Fruit fly (Drosophila melanogaster) whole organism, embryonic: Measurements from ENCODE around the gene CG13667.

Source experiments
- Blimp-1 ChIP-seq: fragments of 200-800 bp; sonication (Bioruptor generic); optimal IDR thresholded peaks from 3 replicates; lab custom pipeline; 2018; ENCODE audit warnings: missing biosample characterization, missing genetic modification characterization, mild to moderate bottlenecking, moderate library complexity, missing genetic modification reagents
- CG10267 ChIP-seq: fragments of 200-800 bp; sonication (Bioruptor generic); optimal IDR thresholded peaks from 2 replicates; lab custom pipeline; 2018; ENCODE audit warnings: missing biosample characterization, mild to moderate bottlenecking, missing genetic modification characterization, moderate library complexity
- CG12391 ChIP-seq: fragments of 200-800 bp; sonication (Bioruptor generic); optimal IDR thresholded peaks from 3 replicates; lab custom pipeline; 2018; ENCODE audit warnings: missing biosample characterization, mild to moderate bottlenecking, missing genetic modification characterization, moderate library complexity
- CG13775 ChIP-seq: fragments of 200-800 bp; sonication (Bioruptor generic); optimal IDR thresholded peaks from 3 replicates; lab custom pipeline; 2017; ENCODE audit warnings: missing biosample characterization, mild to moderate bottlenecking, missing genetic modification characterization
- CG14441 ChIP-seq: fragments of 200-800 bp; sonication (Bioruptor generic); IDR thresholded peaks from 2 replicates; pipeline ENCODE4 v1.3.6; 2022; ENCODE audit warnings: missing biosample characterization, missing genetic modification characterization
- CG16779 ChIP-seq: fragments of 200-800 bp; sonication (Bioruptor generic); IDR thresholded peaks from 2 replicates; pipeline ENCODE4 v1.3.6; 2022; ENCODE audit warnings: missing biosample characterization, missing genetic modification characterization
- CG16813 ChIP-seq: fragments of 200-800 bp; sonication (Bioruptor generic); IDR thresholded peaks from 3 replicates; pipeline ENCODE4 v1.3.6; 2022; ENCODE audit warnings: missing biosample characterization, missing genetic modification characterization; ENCODE audit not compliant: partially characterized antibody
- CG18262 ChIP-seq: fragments of 200-800 bp; optimal IDR thresholded peaks from 3 replicates; lab custom pipeline; 2019; ENCODE audit warnings: missing biosample characterization, mild to moderate bottlenecking, missing genetic modification characterization, moderate library complexity
- CG2129 ChIP-seq: fragments of 200-800 bp; sonication (Bioruptor generic); IDR thresholded peaks from 2 replicates; pipeline ENCODE4 v1.3.6; 2022; ENCODE audit warnings: missing biosample characterization, missing genetic modification characterization; ENCODE audit not compliant: partially characterized antibody
- CG2202 ChIP-seq: fragments of 200-800 bp; sonication (Bioruptor generic); optimal IDR thresholded peaks from 2 replicates; lab custom pipeline; 2018; ENCODE audit warnings: missing biosample characterization, mild to moderate bottlenecking, missing genetic modification characterization
- CG3281 ChIP-seq: fragments of 200-800 bp; sonication (Bioruptor generic); optimal IDR thresholded peaks from 3 replicates; lab custom pipeline; 2017; ENCODE audit warnings: missing biosample characterization, mild to moderate bottlenecking, missing genetic modification characterization
- CG33213 ChIP-seq: fragments of 200-800 bp; sonication (Bioruptor generic); optimal IDR thresholded peaks from 3 replicates; lab custom pipeline; 2016; ENCODE audit warnings: missing biosample characterization, missing genetic modification characterization
- CG3838 ChIP-seq: fragments of 200-800 bp; sonication (Bioruptor generic); optimal IDR thresholded peaks from 3 replicates; lab custom pipeline; 2016; ENCODE audit warnings: missing biosample characterization, missing genetic modification characterization
- CG6683 ChIP-seq: fragments of 200-800 bp; sonication (Bioruptor generic); optimal IDR thresholded peaks from 2 replicates; lab custom pipeline; 2017; ENCODE audit warnings: missing biosample characterization, mild to moderate bottlenecking, missing genetic modification characterization, missing genetic modification reagents
- CG7556 ChIP-seq: fragments of 200-800 bp; sonication (Bioruptor generic); optimal IDR thresholded peaks from 2 replicates; lab custom pipeline; 2017; ENCODE audit warnings: missing biosample characterization, mild to moderate bottlenecking, missing genetic modification characterization
- CG9797 ChIP-seq: fragments of 200-800 bp; sonication (Bioruptor generic); optimal IDR thresholded peaks from 3 replicates; lab custom pipeline; 2018; ENCODE audit warnings: missing biosample characterization, mild to moderate bottlenecking, missing genetic modification characterization
- CTCF ChIP-seq: fragments of 200-800 bp; sonication (Bioruptor generic); optimal IDR thresholded peaks from 2 replicates; lab custom pipeline; 2017; ENCODE audit warnings: missing biosample characterization, mild to moderate bottlenecking, missing genetic modification characterization, moderate library complexity
- Deaf1 ChIP-seq: fragments of 200-800 bp; optimal IDR thresholded peaks from 3 replicates; lab custom pipeline; 2019; ENCODE audit warnings: missing biosample characterization, mild to moderate bottlenecking, missing genetic modification characterization, moderate library complexity
- Dip2 ChIP-seq: fragments of 200-800 bp; sonication (Bioruptor generic); IDR thresholded peaks from 2 replicates; pipeline ENCODE4 v1.3.6; 2022; ENCODE audit warnings: missing biosample characterization, missing genetic modification characterization
- E2f1 ChIP-seq: fragments of 200-800 bp; sonication (Bioruptor generic); IDR thresholded peaks from 2 replicates; pipeline ENCODE4 v1.3.6; 2022; ENCODE audit warnings: missing biosample characterization, missing genetic modification characterization
- Fer1 ChIP-seq: fragments of 200-800 bp; sonication (Bioruptor generic); optimal IDR thresholded peaks from 2 replicates; lab custom pipeline; 2017; ENCODE audit warnings: missing biosample characterization, mild to moderate bottlenecking, missing genetic modification characterization
- H2.0 ChIP-seq: fragments of 200-800 bp; sonication (Bioruptor generic); IDR thresholded peaks from 2 replicates; pipeline ENCODE4 v1.3.6; 2022; ENCODE audit warnings: missing biosample characterization, missing genetic modification characterization
- HHEX ChIP-seq: fragments of 200-800 bp; sonication (Bioruptor generic); optimal IDR thresholded peaks from 3 replicates; lab custom pipeline; 2017; ENCODE audit warnings: missing biosample characterization, mild to moderate bottlenecking, missing genetic modification characterization, missing genetic modification reagents
- HLHmδ ChIP-seq: fragments of 200-800 bp; sonication (Bioruptor generic); optimal IDR thresholded peaks from 2 replicates; lab custom pipeline; 2018; ENCODE audit warnings: missing biosample characterization, mild to moderate bottlenecking, missing genetic modification characterization, moderate library complexity
- Hr78 ChIP-seq, 2 experiments: fragments of 200-800 bp in 1 of 2; fragments of >200 bp in 1 of 2; sonication (Bioruptor generic) in 1 of 2; optimal IDR thresholded peaks; 2 replicates each; lab custom pipeline; 2017 to 2019; ENCODE audit warnings: missing biosample characterization in 2 of 2, missing genetic modification characterization in 2 of 2, mild to moderate bottlenecking in 1 of 2, moderate library complexity in 1 of 2
- MTF-1 ChIP-seq: fragments of 200-800 bp; sonication (Bioruptor generic); optimal IDR thresholded peaks from 2 replicates; lab custom pipeline; 2018; ENCODE audit warnings: missing biosample characterization, mild to moderate bottlenecking, missing genetic modification characterization, borderline replicate concordance
- Med ChIP-seq: fragments of 200-800 bp; sonication (Bioruptor generic); peaks from one replicate; lab custom pipeline; 2016; ENCODE audit warnings: missing biosample characterization, missing genetic modification characterization, mild to moderate bottlenecking, inconsistent platforms, moderate library complexity
- Pdp1 ChIP-seq, 2 experiments: fragments of 200-800 bp; sonication (Bioruptor generic); optimal IDR thresholded peaks; 3 replicates each; lab custom pipeline; 2016; ENCODE audit warnings: missing biosample characterization in 2 of 2, missing genetic modification characterization in 2 of 2, mild to moderate bottlenecking in 1 of 2, moderate library complexity in 1 of 2
- Ptx1 ChIP-seq: fragments of 200-800 bp; sonication (Bioruptor generic); IDR thresholded peaks from 2 replicates; pipeline ENCODE4 v1.3.6; 2022; ENCODE audit warnings: missing biosample characterization, missing genetic modification characterization
- Sox102F ChIP-seq: fragments of 200-800 bp; sonication (Bioruptor generic); optimal IDR thresholded peaks from 2 replicates; lab custom pipeline; 2018; ENCODE audit warnings: missing biosample characterization, mild to moderate bottlenecking, missing genetic modification characterization, moderate library complexity
- Taf1 ChIP-seq: fragments of 200-800 bp; sonication (Bioruptor generic); IDR thresholded peaks from 2 replicates; pipeline ENCODE4 v1.3.6; 2022; ENCODE audit warnings: missing biosample characterization, missing genetic modification characterization
- Xrp1 ChIP-seq: fragments of 200-800 bp; sonication (Bioruptor generic); IDR thresholded peaks from 2 replicates; pipeline ENCODE4 v1.3.6; 2022; ENCODE audit warnings: missing biosample characterization, missing genetic modification characterization
- ab ChIP-seq: fragments of 200-800 bp; sonication (Bioruptor generic); optimal IDR thresholded peaks from 2 replicates; lab custom pipeline; 2016; ENCODE audit warnings: missing biosample characterization, missing genetic modification characterization
- bowl ChIP-seq: fragments of 200-800 bp; sonication (Bioruptor generic); IDR thresholded peaks from 2 replicates; pipeline ENCODE4 v1.3.6; 2022; ENCODE audit warnings: missing biosample characterization, missing genetic modification characterization
- chn ChIP-seq: fragments of 200-800 bp; sonication (Bioruptor generic); optimal IDR thresholded peaks from 2 replicates; lab custom pipeline; 2016; ENCODE audit warnings: missing biosample characterization, missing genetic modification characterization
- disco-r ChIP-seq: fragments of 200-800 bp; sonication (Bioruptor generic); optimal IDR thresholded peaks from 2 replicates; lab custom pipeline; 2016; ENCODE audit warnings: missing biosample characterization, missing genetic modification characterization
- dpn ChIP-seq, 2 experiments: fragments of 200-800 bp; sonication (Bioruptor generic); optimal IDR thresholded peaks; 3 replicates each; lab custom pipeline; 2016; ENCODE audit warnings: missing biosample characterization in 2 of 2, missing genetic modification characterization in 2 of 2
- dysf ChIP-seq: fragments of 200-800 bp; sonication (Bioruptor generic); IDR thresholded peaks from 3 replicates; pipeline ENCODE4 v1.3.6; 2022; ENCODE audit warnings: missing biosample characterization, missing genetic modification characterization
- ind ChIP-seq: fragments of 200-800 bp; sonication (Bioruptor generic); optimal IDR thresholded peaks from 3 replicates; lab custom pipeline; 2016; ENCODE audit warnings: missing biosample characterization, missing genetic modification characterization
- inv ChIP-seq: fragments of 200-800 bp; sonication (Bioruptor generic); IDR thresholded peaks from 2 replicates; pipeline ENCODE4 v1.3.6; 2022; ENCODE audit warnings: missing biosample characterization, missing genetic modification characterization; ENCODE audit not compliant: partially characterized antibody
- jigr1 ChIP-seq: fragments of 200-800 bp; sonication (Bioruptor generic); IDR thresholded peaks from 3 replicates; pipeline ENCODE4 v1.3.6; 2022; ENCODE audit warnings: missing biosample characterization, missing genetic modification characterization
- ken ChIP-seq: fragments of 200-800 bp; sonication (Bioruptor generic); IDR thresholded peaks from 3 replicates; pipeline ENCODE4 v1.3.6; 2022; ENCODE audit warnings: missing biosample characterization, missing genetic modification characterization
- odd ChIP-seq: fragments of 200-800 bp; sonication (Bioruptor generic); optimal IDR thresholded peaks from 2 replicates; lab custom pipeline; 2017; ENCODE audit warnings: missing biosample characterization, mild to moderate bottlenecking, missing genetic modification characterization
- repo ChIP-seq: fragments of 200-800 bp; sonication (Bioruptor generic); optimal IDR thresholded peaks from 2 replicates; lab custom pipeline; 2016; ENCODE audit warnings: missing biosample characterization, missing genetic modification characterization
- run ChIP-seq: fragments of 200-800 bp; sonication (Bioruptor generic); optimal IDR thresholded peaks from 3 replicates; lab custom pipeline; 2018; ENCODE audit warnings: missing biosample characterization, mild to moderate bottlenecking, missing genetic modification characterization
- sim ChIP-seq: fragments of 200-800 bp; sonication (Bioruptor generic); IDR thresholded peaks from 2 replicates; pipeline ENCODE4 v1.3.6; 2022; ENCODE audit warnings: missing biosample characterization, missing genetic modification characterization
- tap ChIP-seq: fragments of 200-800 bp; optimal IDR thresholded peaks from 3 replicates; lab custom pipeline; 2019; ENCODE audit warnings: missing biosample characterization, mild to moderate bottlenecking, missing genetic modification characterization, moderate library complexity
- tgo ChIP-seq: fragments of 200-800 bp; sonication (Bioruptor generic); IDR thresholded peaks from 3 replicates; pipeline ENCODE4 v1.3.6; 2022; ENCODE audit warnings: missing biosample characterization, missing genetic modification characterization
- unpg ChIP-seq: fragments of 200-800 bp; sonication (Bioruptor generic); optimal IDR thresholded peaks from 3 replicates; lab custom pipeline; 2018; ENCODE audit warnings: missing biosample characterization, mild to moderate bottlenecking, missing genetic modification characterization, moderate library complexity

Gene CG13667

dm6 chr3L:8449800-8450690, 44.8 kb downstream of the CG13667 start, which contains the start of gene Gug (continued):
- no peak for TF ChIP-seq ab (GFP tag; lab: Kevin White, UChicago)
- TF ChIP-seq CG9797: peak; percentile 84
- no peak for TF ChIP-seq Sox102F (GFP tag; lab: Kevin White, UChicago)
- peak; percentile 57; the same call in 1 of the 3 replicates for TF ChIP-seq ken (GFP tag; lab: Robert Waterston, UW)
- TF ChIP-seq CG3838: no peak
- no peak for TF ChIP-seq disco-r (GFP tag; lab: Kevin White, UChicago)
- no peak for TF ChIP-seq CG10267 (tag; lab: Kevin White, UChicago)
- TF ChIP-seq CG3281: no peak
- TF ChIP-seq Xrp1 (GFP tag; lab: Robert Waterston, UW): no peak
- peak; percentile 20 for TF ChIP-seq CG18262 (tag; lab: Kevin White, UChicago)
- peak; percentile 38 for TF ChIP-seq Blimp-1 (GFP tag; lab: Kevin White, UChicago)
- no peak for TF ChIP-seq CG13775
- TF ChIP-seq Dip2 (GFP tag; lab: Robert Waterston, UW): no peak
- no peak for TF ChIP-seq HHEX (GFP tag; lab: Kevin White, UChicago)
- no peak for TF ChIP-seq tap (tag; lab: Kevin White, UChicago)
- no peak for TF ChIP-seq run (tag; lab: Kevin White, UChicago)
- TF ChIP-seq Hr78 (GFP tag; optimal IDR thresholded peaks at IDR 0.05; lab: Kevin White, UChicago): no peak
- no peak for TF ChIP-seq ind (GFP tag; lab: Kevin White, UChicago)
- no peak for TF ChIP-seq CG2129
- TF ChIP-seq bowl (GFP tag; lab: Robert Waterston, UW): no peak
- no peak for TF ChIP-seq sim (GFP tag; lab: Robert Waterston, UW)
- TF ChIP-seq Med: peak; percentile 76
- no peak for TF ChIP-seq unpg (GFP tag; lab: Kevin White, UChicago)
- no peak for TF ChIP-seq MTF-1 (GFP tag; lab: Kevin White, UChicago)
- peak; percentile 40 for TF ChIP-seq HLHmδ (GFP tag; lab: Kevin White, UChicago)
- peak; percentile 62 for TF ChIP-seq Deaf1
- TF ChIP-seq CG12391 (tag; lab: Kevin White, UChicago): no peak
- no peak for TF ChIP-seq E2f1 (GFP tag; lab: Robert Waterston, UW)
- peak; percentile 20 for TF ChIP-seq repo
- peak; percentile 62 for TF ChIP-seq Fer1 (GFP tag; lab: Kevin White, UChicago)
- no peak for TF ChIP-seq odd (GFP tag; lab: Kevin White, UChicago)
- TF ChIP-seq jigr1 (GFP tag; lab: Robert Waterston, UW): no peak
- no peak for TF ChIP-seq inv (GFP tag; lab: Robert Waterston, UW)
- peak; percentile 32 for TF ChIP-seq CG33213 (GFP tag; lab: Kevin White, UChicago)
- TF ChIP-seq CG2202 (tag; lab: Kevin White, UChicago): no peak
- TF ChIP-seq CG7556 (GFP tag; lab: Kevin White, UChicago): no peak
- no peak for TF ChIP-seq H2.0
- TF ChIP-seq Pdp1 (GFP tag; optimal IDR thresholded peaks at IDR 0.05; lab: Kevin White, UChicago): no peak
- TF ChIP-seq CTCF (GFP tag; lab: Kevin White, UChicago): no peak
- TF ChIP-seq CG14441: no peak
- no peak; the same call in 2 of the 3 replicates for TF ChIP-seq CG16813 (GFP tag; lab: Robert Waterston, UW)
- TF ChIP-seq CG6683 (GFP tag; lab: Kevin White, UChicago): no peak
- no peak for TF ChIP-seq CG16779 (GFP tag; lab: Robert Waterston, UW)
- TF ChIP-seq dpn (GFP tag; optimal IDR thresholded peaks at IDR 0.05; lab: Kevin White, UChicago): no peak
- TF ChIP-seq chn (GFP tag; lab: Kevin White, UChicago): no peak
- TF ChIP-seq tgo (GFP tag; lab: Robert Waterston, UW): no peak
- no peak for TF ChIP-seq Ptx1 (GFP tag; lab: Robert Waterston, UW)
- no peak for TF ChIP-seq Taf1
- TF ChIP-seq dysf (GFP tag; lab: Robert Waterston, UW): no peak; the same call in 2 of the 3 replicates
